Fruit fly (Drosophila melanogaster) whole organism, embryonic: Measurements from ENCODE around the gene Vps26.

Experiments used
- Atf-2 ChIP-seq: fragments of 200-800 bp; sonication (Bioruptor generic); optimal IDR thresholded peaks from 2 replicates; lab custom pipeline; 2016; ENCODE audit warnings: missing biosample characterization, missing genetic modification characterization
- CG12071 ChIP-seq: fragments of 200-800 bp; sonication (Bioruptor generic); optimal IDR thresholded peaks from 3 replicates; lab custom pipeline; 2018; ENCODE audit warnings: missing biosample characterization, mild to moderate bottlenecking, missing genetic modification characterization
- CG12219 ChIP-seq: fragments of 200-800 bp; sonication (Bioruptor generic); optimal IDR thresholded peaks from 3 replicates; lab custom pipeline; 2018; ENCODE audit warnings: missing biosample characterization, mild to moderate bottlenecking, missing genetic modification characterization
- CG12659 ChIP-seq: fragments of 200-800 bp; sonication (Bioruptor generic); optimal IDR thresholded peaks from 3 replicates; lab custom pipeline; 2017; ENCODE audit warnings: mild to moderate bottlenecking, missing biosample characterization, missing genetic modification reagents, missing genetic modification characterization
- CG13894 ChIP-seq: fragments of 200-800 bp; sonication (Bioruptor generic); optimal IDR thresholded peaks from 3 replicates; lab custom pipeline; 2018; ENCODE audit warnings: missing biosample characterization, mild to moderate bottlenecking, missing genetic modification characterization, moderate library complexity
- CG14014 ChIP-seq: fragments of 200-800 bp; sonication (Bioruptor generic); IDR thresholded peaks from 2 replicates; pipeline ENCODE4 v1.3.6; 2022; ENCODE audit warnings: missing biosample characterization, missing genetic modification characterization
- CG16863 ChIP-seq: fragments of 200-800 bp; sonication (Bioruptor generic); optimal IDR thresholded peaks from 3 replicates; lab custom pipeline; 2016; ENCODE audit warnings: missing biosample characterization, missing genetic modification characterization
- CG17385 ChIP-seq: fragments of 200-800 bp; sonication (Bioruptor generic); optimal IDR thresholded peaks from 3 replicates; lab custom pipeline; 2018; ENCODE audit warnings: missing biosample characterization, mild to moderate bottlenecking, missing genetic modification characterization
- CG17802 ChIP-seq: fragments of 200-800 bp; sonication (Bioruptor generic); optimal IDR thresholded peaks from 2 replicates; lab custom pipeline; 2018; ENCODE audit warnings: missing biosample characterization, mild to moderate bottlenecking, missing genetic modification characterization, moderate library complexity
- CG1792 ChIP-seq: fragments of 200-800 bp; sonication (Bioruptor generic); optimal IDR thresholded peaks from 2 replicates; lab custom pipeline; 2016; ENCODE audit warnings: missing biosample characterization, missing genetic modification characterization
- CG2202 ChIP-seq: fragments of 200-800 bp; sonication (Bioruptor generic); optimal IDR thresholded peaks from 2 replicates; lab custom pipeline; 2018; ENCODE audit warnings: missing biosample characterization, mild to moderate bottlenecking, missing genetic modification characterization
- CG31224 ChIP-seq: fragments of 200-800 bp; sonication (Bioruptor generic); IDR thresholded peaks from 2 replicates; pipeline ENCODE4 v1.3.6; 2022; ENCODE audit warnings: missing biosample characterization, missing genetic modification characterization
- CG31441 ChIP-seq: fragments of 200-800 bp; sonication (Bioruptor generic); IDR thresholded peaks from 2 replicates; pipeline ENCODE4 v1.3.6; 2022; ENCODE audit warnings: missing biosample characterization, missing genetic modification characterization
- CG3163 ChIP-seq: fragments of 200-800 bp; sonication (Bioruptor generic); optimal IDR thresholded peaks from 3 replicates; lab custom pipeline; 2016; ENCODE audit warnings: missing biosample characterization, missing genetic modification characterization
- CG7839 ChIP-seq: fragments of 200-800 bp; sonication (Bioruptor generic); optimal IDR thresholded peaks from 3 replicates; lab custom pipeline; 2018; ENCODE audit warnings: missing biosample characterization, mild to moderate bottlenecking, missing genetic modification characterization, moderate library complexity
- CG9932 ChIP-seq: fragments of 200-800 bp; sonication (Bioruptor generic); IDR thresholded peaks from 2 replicates; pipeline ENCODE4 v1.3.6; 2022; ENCODE audit warnings: missing biosample characterization, missing genetic modification characterization
- Gug ChIP-seq: fragments of 200-800 bp; sonication (Bioruptor generic); IDR thresholded peaks from 4 replicates; pipeline ENCODE4 v1.3.6; 2022; ENCODE audit warnings: missing biosample characterization, missing genetic modification characterization
- HLH4C ChIP-seq: fragments of 200-800 bp; sonication (Bioruptor generic); IDR thresholded peaks from 3 replicates; pipeline ENCODE4 v1.3.6; 2022; ENCODE audit warnings: missing biosample characterization, missing genetic modification characterization; ENCODE audit not compliant: partially characterized antibody
- Hand ChIP-seq: fragments of 200-800 bp; sonication (Bioruptor generic); optimal IDR thresholded peaks from 2 replicates; lab custom pipeline; 2017; ENCODE audit warnings: mild to moderate bottlenecking, missing biosample characterization, missing genetic modification reagents, missing genetic modification characterization
- Hmx ChIP-seq: fragments of 200-800 bp; sonication (Bioruptor generic); optimal IDR thresholded peaks from 2 replicates; lab custom pipeline; 2016; ENCODE audit warnings: missing biosample characterization, missing genetic modification characterization
- Lim3 ChIP-seq: fragments of 200-800 bp; sonication (Bioruptor generic); IDR thresholded peaks from 2 replicates; pipeline ENCODE4 v1.3.6; 2022; ENCODE audit warnings: missing biosample characterization, missing genetic modification characterization
- NK7.1 ChIP-seq: fragments of 200-800 bp; sonication (Bioruptor generic); optimal IDR thresholded peaks from 3 replicates; lab custom pipeline; 2016; ENCODE audit warnings: missing biosample characterization, missing genetic modification characterization
- Neu2 ChIP-seq: fragments of 200-800 bp; sonication (Bioruptor generic); optimal IDR thresholded peaks from 3 replicates; lab custom pipeline; 2016; ENCODE audit warnings: missing biosample characterization, missing genetic modification characterization, borderline replicate concordance
- Oaz ChIP-seq: fragments of 200-800 bp; sonication (Bioruptor generic); IDR thresholded peaks from 2 replicates; pipeline ENCODE4 v1.3.6; 2022; ENCODE audit warnings: missing biosample characterization, missing genetic modification characterization
- Optix ChIP-seq: fragments of 200-800 bp; sonication (Bioruptor generic); IDR thresholded peaks from 3 replicates; pipeline ENCODE4 v1.3.6; 2022; ENCODE audit warnings: missing biosample characterization, missing genetic modification characterization
- PHDP ChIP-seq: fragments of 200-800 bp; sonication (Bioruptor generic); optimal IDR thresholded peaks from 3 replicates; lab custom pipeline; 2018; ENCODE audit warnings: missing biosample characterization, mild to moderate bottlenecking, missing genetic modification characterization, moderate library complexity
- Ptx1 ChIP-seq: fragments of 200-800 bp; sonication (Bioruptor generic); IDR thresholded peaks from 2 replicates; pipeline ENCODE4 v1.3.6; 2022; ENCODE audit warnings: missing biosample characterization, missing genetic modification characterization
- Ravus ChIP-seq: fragments of 200-800 bp; sonication (Bioruptor generic); IDR thresholded peaks from 2 replicates; pipeline ENCODE4 v1.3.6; 2022; ENCODE audit warnings: missing biosample characterization, missing genetic modification characterization
- Sin3A ChIP-seq: fragments of >200 bp; optimal IDR thresholded peaks from 2 replicates; lab custom pipeline; 2018
- Sry-β ChIP-seq: fragments of 200-800 bp; sonication (Bioruptor generic); optimal IDR thresholded peaks from 2 replicates; lab custom pipeline; 2018; ENCODE audit warnings: missing biosample characterization, mild to moderate bottlenecking, missing genetic modification characterization, moderate library complexity
- Tbp ChIP-seq: fragments of >200 bp; optimal IDR thresholded peaks from 2 replicates; lab custom pipeline; 2018; ENCODE audit warnings: missing biosample characterization, missing genetic modification characterization
- aop ChIP-seq: fragments of 200-800 bp; sonication (Bioruptor generic); IDR thresholded peaks from 2 replicates; pipeline ENCODE4 v1.3.6; 2022; ENCODE audit warnings: missing biosample characterization, missing genetic modification characterization
- bbx ChIP-seq: fragments of 200-800 bp; sonication (Bioruptor generic); IDR thresholded peaks from 2 replicates; pipeline ENCODE4 v1.3.6; 2022; ENCODE audit warnings: missing biosample characterization, missing genetic modification characterization; ENCODE audit not compliant: partially characterized antibody
- chn ChIP-seq: fragments of 200-800 bp; sonication (Bioruptor generic); optimal IDR thresholded peaks from 2 replicates; lab custom pipeline; 2016; ENCODE audit warnings: missing biosample characterization, missing genetic modification characterization
- dm ChIP-seq: fragments of 200-800 bp; sonication (Bioruptor generic); optimal IDR thresholded peaks from 3 replicates; lab custom pipeline; 2016; ENCODE audit warnings: missing biosample characterization, missing genetic modification characterization
- eve ChIP-seq, 2 experiments: fragments of >200 bp; optimal IDR thresholded peaks; 2 replicates each; lab custom pipeline; 2017; ENCODE audit warnings: missing biosample characterization in 2 of 2, missing genetic modification characterization in 2 of 2
- gt ChIP-seq: fragments of 200-800 bp; sonication (Bioruptor generic); IDR thresholded peaks from 2 replicates; pipeline ENCODE4 v1.3.6; 2022; ENCODE audit warnings: missing biosample characterization, missing genetic modification characterization
- kay ChIP-seq: fragments of 200-800 bp; sonication (Bioruptor generic); optimal IDR thresholded peaks from 2 replicates; lab custom pipeline; 2016; ENCODE audit warnings: missing biosample characterization, missing genetic modification characterization
- knrl ChIP-seq: fragments of 200-800 bp; sonication (Bioruptor generic); IDR thresholded peaks from 3 replicates; pipeline ENCODE4 v1.3.6; 2022; ENCODE audit warnings: missing biosample characterization, missing genetic modification characterization; ENCODE audit not compliant: partially characterized antibody
- luna ChIP-seq: fragments of 200-800 bp; sonication (Bioruptor generic); optimal IDR thresholded peaks from 2 replicates; lab custom pipeline; 2016; ENCODE audit warnings: missing biosample characterization, missing genetic modification characterization
- nau ChIP-seq: fragments of 200-800 bp; sonication (Bioruptor generic); optimal IDR thresholded peaks from 3 replicates; lab custom pipeline; 2017; ENCODE audit warnings: missing biosample characterization, mild to moderate bottlenecking, missing genetic modification characterization, missing genetic modification reagents
- nmo ChIP-seq: fragments of 200-800 bp; sonication (Bioruptor generic); optimal IDR thresholded peaks from 2 replicates; lab custom pipeline; 2018; ENCODE audit warnings: missing biosample characterization, mild to moderate bottlenecking, missing genetic modification characterization, moderate library complexity
- onecut ChIP-seq: fragments of 200-800 bp; sonication (Bioruptor generic); IDR thresholded peaks from 2 replicates; pipeline ENCODE4 v1.3.6; 2022; ENCODE audit warnings: missing biosample characterization, missing genetic modification characterization
- org-1 ChIP-seq: fragments of 200-800 bp; sonication (Bioruptor generic); optimal IDR thresholded peaks from 2 replicates; lab custom pipeline; 2017; ENCODE audit warnings: missing biosample characterization, missing genetic modification characterization
- pb ChIP-seq: fragments of 200-800 bp; sonication (Bioruptor generic); optimal IDR thresholded peaks from 3 replicates; lab custom pipeline; 2016; ENCODE audit warnings: missing biosample characterization, missing genetic modification characterization
- ro ChIP-seq: fragments of 200-800 bp; sonication (Bioruptor generic); IDR thresholded peaks from 2 replicates; pipeline ENCODE4 v1.3.6; 2022; ENCODE audit warnings: missing biosample characterization, missing genetic modification characterization
- sd ChIP-seq: fragments of 200-800 bp; sonication (Bioruptor generic); optimal IDR thresholded peaks from 3 replicates; lab custom pipeline; 2018; ENCODE audit warnings: missing biosample characterization, mild to moderate bottlenecking, missing genetic modification characterization, moderate library complexity
- sisA ChIP-seq: fragments of 200-800 bp; sonication (Bioruptor generic); IDR thresholded peaks from 2 replicates; pipeline ENCODE4 v1.3.6; 2022; ENCODE audit warnings: missing biosample characterization, missing genetic modification characterization
- slp2 ChIP-seq: fragments of 200-800 bp; sonication (Bioruptor generic); optimal IDR thresholded peaks from 2 replicates; lab custom pipeline; 2016; ENCODE audit warnings: missing biosample characterization, missing genetic modification characterization
- tap ChIP-seq: fragments of 200-800 bp; optimal IDR thresholded peaks from 3 replicates; lab custom pipeline; 2019; ENCODE audit warnings: missing biosample characterization, mild to moderate bottlenecking, missing genetic modification characterization, moderate library complexity
- vvl ChIP-seq: fragments of 200-800 bp; sonication (Bioruptor generic); IDR thresholded peaks from 2 replicates; pipeline ENCODE4 v1.3.6; 2022; ENCODE audit warnings: missing biosample characterization, missing genetic modification characterization

Gene Vps26

DNA sequence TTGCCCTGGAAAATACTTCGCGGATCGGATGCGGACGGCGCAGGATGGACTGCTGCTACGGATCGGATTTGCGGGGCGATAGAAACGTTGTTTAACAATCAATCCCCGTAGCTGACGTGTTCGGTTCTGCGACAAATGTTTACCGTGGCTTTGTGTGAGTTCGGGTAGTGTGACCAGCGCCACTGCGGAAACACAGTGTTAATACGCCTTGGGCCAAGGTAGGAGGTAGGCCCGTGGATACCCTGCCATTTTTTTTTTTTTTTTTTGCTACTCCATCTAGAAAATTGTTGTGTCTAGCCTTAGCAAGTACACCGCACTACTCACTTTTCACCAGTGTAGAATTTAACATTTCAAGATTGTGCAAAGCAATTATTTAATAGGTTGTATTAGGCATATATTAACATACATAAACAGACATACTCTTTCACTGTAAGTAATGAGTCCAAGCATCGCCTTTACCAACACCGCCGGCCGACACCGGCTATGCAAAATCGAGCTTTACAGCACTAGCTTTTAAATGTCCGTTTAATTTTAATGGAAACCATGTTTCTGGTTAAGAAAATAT, 12.0 kb upstream of the Vps26 start, which contains the start of gene deltaCOP (continued):
- TF ChIP-seq Hmx (GFP tag; lab: Kevin White, UChicago) (no peak), ro (peak; percentile 31; the same call in 1 of the 2 replicates), Oaz (GFP tag; lab: Robert Waterston, UW) (peak; percentile 62), tap (no peak), onecut (GFP tag; lab: Robert Waterston, UW) (peak; percentile 56), CG9932 (GFP tag; lab: Robert Waterston, UW) (peak; percentile 89), vvl (GFP tag; lab: Robert Waterston, UW) (peak; percentile 84), Tbp (no peak), sd (tag; lab: Kevin White, UChicago) (no peak), CG17802 (tag; lab: Kevin White, UChicago) (no peak), HLH4C (GFP tag; lab: Robert Waterston, UW) (no peak), CG12071 (GFP tag; lab: Kevin White, UChicago) (peak; percentile 42), CG16863 (GFP tag; lab: Kevin White, UChicago) (peak; percentile 89), chn (GFP tag; lab: Kevin White, UChicago) (peak; percentile 87), bbx (peak; percentile 17; the same call in 1 of the 2 replicates), CG31441 (GFP tag; lab: Robert Waterston, UW) (no peak; the same call in 1 of the 2 replicates), Ptx1 (peak; percentile 91), gt (no peak), CG3163 (GFP tag; lab: Kevin White, UChicago) (peak; percentile 68), Lim3 (GFP tag; lab: Robert Waterston, UW) (no peak), Neu2 (GFP tag; lab: Kevin White, UChicago) (peak; percentile 60), nau (GFP tag; lab: Kevin White, UChicago) (no peak), kay (peak; percentile 78), PHDP (tag; lab: Kevin White, UChicago) (peak; percentile 75), org-1 (GFP tag; lab: Kevin White, UChicago) (peak; percentile 59), CG17385 (GFP tag; lab: Kevin White, UChicago) (peak; percentile 69), CG7839 (tag; lab: Kevin White, UChicago) (peak; percentile 82), CG14014 (GFP tag; lab: Robert Waterston, UW) (peak; percentile 83), CG13894 (tag; lab: Kevin White, UChicago) (peak; percentile 70), dm (peak; percentile 89), slp2 (peak; percentile 87), CG1792 (GFP tag; lab: Kevin White, UChicago) (peak; percentile 83), Sin3A (lab: Kevin White, UChicago) (peak; percentile 85), CG31224 (GFP tag; lab: Robert Waterston, UW) (peak; percentile 79), pb (peak; percentile 82), nmo (GFP tag; lab: Kevin White, UChicago) (peak; percentile 79), sisA (GFP tag; lab: Robert Waterston, UW) (peak; percentile 90), Gug (GFP tag; lab: Robert Waterston, UW) (peak; percentile 86), aop (GFP tag; lab: Robert Waterston, UW) (no peak), CG12219 (no peak), Sry-β (GFP tag; lab: Kevin White, UChicago) (no peak), Atf-2 (GFP tag; lab: Kevin White, UChicago) (peak; percentile 88), CG12659 (peak; percentile 90), Hand (GFP tag; lab: Kevin White, UChicago) (peak; percentile 13), NK7.1 (GFP tag; lab: Kevin White, UChicago) (peak; percentile 78), Optix (GFP tag; lab: Robert Waterston, UW) (peak; percentile 87), CG2202 (peak; percentile 47), eve (GFP tag; optimal IDR thresholded peaks at IDR 0.05; lab: Kevin White, UChicago) (no peak), knrl (peak; percentile 40; the same call in 1 of the 3 replicates), luna (peak; percentile 89), Ravus (GFP tag; lab: Robert Waterston, UW) (peak; percentile 24; the same call in 1 of the 2 replicates)
